Worm (Caenorhabditis elegans) whole organism, L1 larva: Measurements from ENCODE around the gene dct-7.

Source experiments
- blmp-1 ChIP-seq: fragments of 150-350 bp; optimal IDR thresholded peaks from 2 replicates; lab custom pipeline; 2014; ENCODE audit warnings: missing biosample characterization, missing genetic modification characterization
- ceh-8 ChIP-seq: fragments of 200-800 bp; sonication (Bioruptor generic); optimal IDR thresholded peaks from 2 replicates; lab custom pipeline; 2018; ENCODE audit warnings: mild to moderate bottlenecking, missing genetic modification characterization, moderate library complexity, missing compliant biosample characterization
- efl-1 ChIP-seq, 4 experiments: fragments of 150-350 bp; optimal IDR thresholded peaks in 3 of 4; peaks in 1 of 4; 1 replicate in 1 of 4; 2 replicates in 3 of 4; lab custom pipeline; 2014; ENCODE audit warnings: missing biosample characterization in 2 of 4, missing genetic modification characterization in 2 of 4, missing genetic modification reagents in 2 of 4
- egl-27 ChIP-seq, 2 experiments: fragments of 150-350 bp in 1 of 2; sonication (generic microtip); optimal IDR thresholded peaks; 3 replicates each; lab custom pipeline; 2017 to 2018; ENCODE audit warnings: missing biosample characterization in 2 of 2, missing genetic modification characterization in 2 of 2, missing genetic modification reagents in 2 of 2
- fkh-8 ChIP-seq: sonication (generic microtip); optimal IDR thresholded peaks from 2 replicates; lab custom pipeline; 2016; ENCODE audit warnings: mild to moderate bottlenecking, missing genetic modification characterization, missing compliant biosample characterization
- isw-1 ChIP-seq: fragments of 200-800 bp; sonication (Bioruptor generic); IDR thresholded peaks from 2 replicates; pipeline ENCODE4 v1.3.6; 2022; ENCODE audit warnings: missing genetic modification characterization, missing compliant biosample characterization
- jun-1 ChIP-seq: fragments of 150-350 bp; optimal IDR thresholded peaks from 2 replicates; lab custom pipeline; 2014; ENCODE audit warnings: missing biosample characterization, missing genetic modification reagents, missing genetic modification characterization
- lsy-2 ChIP-seq, 2 experiments: fragments of 150-350 bp; optimal IDR thresholded peaks; 2 replicates each; lab custom pipeline; 2014; ENCODE audit warnings: missing biosample characterization in 2 of 2, missing genetic modification characterization in 2 of 2
- nhr-237 ChIP-seq: fragments of 150-350 bp; optimal IDR thresholded peaks from 2 replicates; lab custom pipeline; 2014; ENCODE audit warnings: missing biosample characterization, missing genetic modification characterization
- nhr-76 ChIP-seq: sonication (generic microtip); optimal IDR thresholded peaks from 2 replicates; lab custom pipeline; 2017; ENCODE audit warnings: missing biosample characterization, missing genetic modification characterization
- sptf-1 ChIP-seq: fragments of 150-350 bp; optimal IDR thresholded peaks from 2 replicates; lab custom pipeline; 2014; ENCODE audit warnings: missing biosample characterization, missing genetic modification characterization

The dct-7 gene

DNA sequence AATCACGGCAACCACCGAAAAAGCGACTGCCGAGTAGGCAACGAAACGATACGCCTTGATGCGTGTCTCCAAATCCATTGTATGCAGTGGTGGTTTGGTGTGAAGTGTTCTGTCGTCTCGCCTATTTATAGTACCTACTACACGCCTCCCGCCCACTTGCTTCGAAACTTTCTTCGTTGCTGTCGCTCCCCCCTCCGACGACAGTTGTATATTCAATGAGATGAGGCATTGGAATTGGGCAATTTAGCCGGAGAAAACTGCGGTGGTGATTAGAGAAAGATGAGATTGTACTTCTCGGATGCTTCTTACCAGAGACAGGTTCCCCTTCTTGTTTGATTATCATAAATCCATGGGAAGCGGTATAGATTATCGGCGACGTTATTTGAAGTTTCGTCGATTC is 45.9 kb downstream of the dct-7 start, which contains the start of gene col-34:
Gene col-34 (minus strand): TSS at position 101 of the 400 bp plus-strand sequence.
- TF ChIP-seq blmp-1 (tag; lab: Kevin White, UChicago) (peak; percentile 15), ceh-8 (GFP tag; lab: Kevin White, UChicago) (no peak), fkh-8 (tag; lab: Kevin White, UChicago) (no peak), nhr-237 (tag; lab: Kevin White, UChicago) (no peak)

ce11 chrIV:4243830-4244406 is 46.5 kb downstream of the dct-7 start:
- TF ChIP-seq isw-1: no peak
- no peak for TF ChIP-seq efl-1 (optimal IDR thresholded peaks at IDR 0.05; lab: Kevin White, UChicago)
- TF ChIP-seq efl-1 (GFP tag; optimal IDR thresholded peaks at IDR 0.05 in 1 of 2; lab: Kevin White, UChicago): peak in 1 of 2 experiments; percentile 78
- peak; percentile 70 for TF ChIP-seq ceh-8 (GFP tag; lab: Kevin White, UChicago)
- no peak for TF ChIP-seq egl-27 (tag; optimal IDR thresholded peaks at IDR 0.05; lab: Kevin White, UChicago)
- TF ChIP-seq nhr-76 (tag; lab: Kevin White, UChicago): no peak
- TF ChIP-seq sptf-1: no peak
- no peak for TF ChIP-seq jun-1 (tag; lab: Kevin White, UChicago)
- TF ChIP-seq lsy-2 (tag; optimal IDR thresholded peaks at IDR 0.05; lab: Kevin White, UChicago): no peak
